Fruit fly (Drosophila melanogaster): ENCODE measurements around the gene Sxl.

Sxl gene

dm6 chrX:7102013-7102520 is 4.2 kb upstream of the Sxl start, which contains the start of gene CG4615 (continued):
- no peak for TF ChIP-seq CG34376 (GFP tag; optimal IDR thresholded peaks at IDR 0.05)
- 0 out of 2 replicates have a peak, but pooled peaks have one; percentile 2 for TF ChIP-seq wor (GFP tag; IDR thresholded peaks at IDR 0.05)
- TF ChIP-seq tap (tag; optimal IDR thresholded peaks at IDR 0.05), result no peak
- TF ChIP-seq CG32532 (GFP tag; IDR thresholded peaks at IDR 0.05), result peak; percentile 73
- no peak for TF ChIP-seq CG7786 (GFP tag; optimal IDR thresholded peaks at IDR 0.05)
- no peak for TF ChIP-seq aop (GFP tag; IDR thresholded peaks at IDR 0.05)
- TF ChIP-seq HmgZ (tag; optimal IDR thresholded peaks at IDR 0.05), result peak; percentile 14
- TF ChIP-seq CG30403 (GFP tag; optimal IDR thresholded peaks at IDR 0.05), result no peak
- no peak for TF ChIP-seq bowl (GFP tag; IDR thresholded peaks at IDR 0.05)
- TF ChIP-seq lola (GFP tag; optimal IDR thresholded peaks at IDR 0.05), result no peak
- TF ChIP-seq zf30C (GFP tag; optimal IDR thresholded peaks at IDR 0.05), result no peak
- TF ChIP-seq CG13775 (GFP tag; optimal IDR thresholded peaks at IDR 0.05), result peak; percentile 100
- TF ChIP-seq prd (optimal IDR thresholded peaks at IDR 0.05), result no peak
- TF ChIP-seq prd (GFP tag; IDR thresholded peaks at IDR 0.05), result peak; percentile 37; the same call in 1 of the 3 replicates
- TF ChIP-seq Sry-δ (GFP tag; optimal IDR thresholded peaks at IDR 0.05), result peak; percentile 87
- no peak for TF ChIP-seq z (GFP tag; IDR thresholded peaks at IDR 0.05)
- TF ChIP-seq chm (GFP tag; IDR thresholded peaks at IDR 0.05), result peak; percentile 11; the same call in 1 of the 2 replicates
- TF ChIP-seq Tbp (GFP tag; optimal IDR thresholded peaks at IDR 0.05), result no peak
- no peak for TF ChIP-seq Fer1 (GFP tag; optimal IDR thresholded peaks at IDR 0.05)
- no peak for TF ChIP-seq CG10959 (GFP tag; IDR thresholded peaks at IDR 0.05)
- no peak for TF ChIP-seq shn (GFP tag; optimal IDR thresholded peaks at IDR 0.05)
- no peak for TF ChIP-seq CG15011 (GFP tag; optimal IDR thresholded peaks at IDR 0.05)
- no peak for TF ChIP-seq CG8388 (GFP tag; optimal IDR thresholded peaks at IDR 0.05)
- TF ChIP-seq CG15696 (tag; optimal IDR thresholded peaks at IDR 0.05), result no peak
- no peak for TF ChIP-seq da (GFP tag; optimal IDR thresholded peaks at IDR 0.05)
- TF ChIP-seq CG8478 (optimal IDR thresholded peaks at IDR 0.05), result no peak
- no peak for TF ChIP-seq CG4730 (GFP tag; IDR thresholded peaks at IDR 0.05)
- no peak for TF ChIP-seq CG10366 (GFP tag; IDR thresholded peaks at IDR 0.05)
- TF ChIP-seq corto (GFP tag; optimal IDR thresholded peaks at IDR 0.05), result no peak
- TF ChIP-seq CG17912 (GFP tag; optimal IDR thresholded peaks at IDR 0.05), result no peak
- TF ChIP-seq mld (GFP tag; IDR thresholded peaks at IDR 0.05; ENCODE audit: partially characterized antibody), result peak; percentile 76; the same call in 2 of the 3 replicates
- TF ChIP-seq CG2120 (GFP tag; optimal IDR thresholded peaks at IDR 0.05), result no peak
- TF ChIP-seq bsh (GFP tag; optimal IDR thresholded peaks at IDR 0.05), result no peak
- TF ChIP-seq CG3995 (GFP tag; optimal IDR thresholded peaks at IDR 0.05), result peak; percentile 74
- TF ChIP-seq CG8290 (GFP tag; optimal IDR thresholded peaks at IDR 0.05), result no peak
- peak in 1 of 2 experiments; percentile 53 for TF ChIP-seq CG8290 (tag; optimal IDR thresholded peaks at IDR 0.05)
- no peak for TF ChIP-seq slp2 (GFP tag; optimal IDR thresholded peaks at IDR 0.05)
- TF ChIP-seq knrl (GFP tag; IDR thresholded peaks at IDR 0.05; ENCODE audit: partially characterized antibody), result peak; percentile 89
- no peak for TF ChIP-seq ATbp (GFP tag; optimal IDR thresholded peaks at IDR 0.05)
- no peak for TF ChIP-seq dan (GFP tag; IDR thresholded peaks at IDR 0.05)
- TF ChIP-seq Trl (optimal IDR thresholded peaks at IDR 0.05), result no peak
- no peak for TF ChIP-seq Trl (GFP tag; optimal IDR thresholded peaks at IDR 0.05)
- no peak for TF ChIP-seq D19A (tag; optimal IDR thresholded peaks at IDR 0.05)
- no peak for TF ChIP-seq fu2 (GFP tag; optimal IDR thresholded peaks at IDR 0.05)
- TF ChIP-seq CG5953 (GFP tag; IDR thresholded peaks at IDR 0.05), result no peak
- TF ChIP-seq Opbp (GFP tag; IDR thresholded peaks at IDR 0.05; ENCODE audit: partially characterized antibody), result peak; percentile 92
- peak; percentile 19; the same call in 1 of the 2 replicates for TF ChIP-seq sob (GFP tag; IDR thresholded peaks at IDR 0.05)
- no peak for TF ChIP-seq NC2β (GFP tag; optimal IDR thresholded peaks at IDR 0.05)
- TF ChIP-seq PHDP (tag; optimal IDR thresholded peaks at IDR 0.05), result no peak
- TF ChIP-seq Hr78 (GFP tag; optimal IDR thresholded peaks at IDR 0.05), result no peak
- TF ChIP-seq CG31365 (tag; optimal IDR thresholded peaks at IDR 0.05), result no peak
- no peak for TF ChIP-seq CTCF (GFP tag; optimal IDR thresholded peaks at IDR 0.05)
- no peak for TF ChIP-seq org-1 (GFP tag; optimal IDR thresholded peaks at IDR 0.05)
